Fruit fly (Drosophila melanogaster): ENCODE measurements around the gene pira.

The pira gene

dm6 chrX:12756374-12756721 is 7.1 kb downstream of the pira start (continued):
- no peak for TF ChIP-seq CG18476 (GFP tag; optimal IDR thresholded peaks at IDR 0.05)
- no peak for TF ChIP-seq Xrp1 (GFP tag; IDR thresholded peaks at IDR 0.05)
- no peak for TF ChIP-seq chn (GFP tag; optimal IDR thresholded peaks at IDR 0.05)
- no peak for TF ChIP-seq Max (GFP tag; optimal IDR thresholded peaks at IDR 0.05)
- TF ChIP-seq YL-1 (GFP tag; optimal IDR thresholded peaks at IDR 0.05) = no peak
- peak; percentile 33; the same call in 1 of the 2 replicates for TF ChIP-seq CG4360 (GFP tag; IDR thresholded peaks at IDR 0.05)
- no peak for TF ChIP-seq CG2875 (GFP tag; optimal IDR thresholded peaks at IDR 0.05)
- peak; percentile 48 for TF ChIP-seq nom (GFP tag; optimal IDR thresholded peaks at IDR 0.05)
- no peak for TF ChIP-seq CG14667 (GFP tag; IDR thresholded peaks at IDR 0.05)
- no peak for TF ChIP-seq CG9797 (GFP tag; optimal IDR thresholded peaks at IDR 0.05)
- TF ChIP-seq tll (GFP tag; optimal IDR thresholded peaks at IDR 0.05) = peak in 1 of 2 experiments; percentile 69
- TF ChIP-seq CrebB (tag; optimal IDR thresholded peaks at IDR 0.05) = no peak
- TF ChIP-seq ash1 (GFP tag; optimal IDR thresholded peaks at IDR 0.05) = no peak
- TF ChIP-seq bbx (GFP tag; IDR thresholded peaks at IDR 0.05; ENCODE audit: partially characterized antibody) = no peak
- TF ChIP-seq pho (GFP tag; optimal IDR thresholded peaks at IDR 0.05) = no peak
- TF ChIP-seq CG31224 (GFP tag; IDR thresholded peaks at IDR 0.05) = no peak
- TF ChIP-seq Dbx (GFP tag; IDR thresholded peaks at IDR 0.05) = no peak
- no peak for TF ChIP-seq sim (GFP tag; IDR thresholded peaks at IDR 0.05)
- TF ChIP-seq ATbp (GFP tag; optimal IDR thresholded peaks at IDR 0.05) = no peak
- no peak for TF ChIP-seq CG8765 (GFP tag; IDR thresholded peaks at IDR 0.05)
- no peak for TF ChIP-seq Deaf1 (tag; optimal IDR thresholded peaks at IDR 0.05)
- no peak for TF ChIP-seq cad (GFP tag; optimal IDR thresholded peaks at IDR 0.05)
- no peak for TF ChIP-seq CG8388 (GFP tag; optimal IDR thresholded peaks at IDR 0.05)
- TF ChIP-seq Atf-2 (GFP tag; optimal IDR thresholded peaks at IDR 0.05) = no peak
- no peak for TF ChIP-seq Ptx1 (GFP tag; IDR thresholded peaks at IDR 0.05)
- no peak for TF ChIP-seq CG6254 (GFP tag; optimal IDR thresholded peaks at IDR 0.05)
- no peak for TF ChIP-seq bowl (GFP tag; IDR thresholded peaks at IDR 0.05)
- no peak for TF ChIP-seq CG11456 (GFP tag; IDR thresholded peaks at IDR 0.05)
- TF ChIP-seq twi (tag; optimal IDR thresholded peaks at IDR 0.05) = no peak
- TF ChIP-seq CG12219 (GFP tag; optimal IDR thresholded peaks at IDR 0.05) = no peak
- no peak for TF ChIP-seq slbo (GFP tag; IDR thresholded peaks at IDR 0.05)
- TF ChIP-seq CG2199 (GFP tag; IDR thresholded peaks at IDR 0.05) = peak; percentile 88; the same call in 2 of the 3 replicates
- TF ChIP-seq br (optimal IDR thresholded peaks at IDR 0.05) = no peak
- peak; percentile 5 for TF ChIP-seq fd64A (GFP tag; optimal IDR thresholded peaks at IDR 0.05)
- TF ChIP-seq oc (tag; optimal IDR thresholded peaks at IDR 0.05) = peak; percentile 27
- TF ChIP-seq CG14441 (GFP tag; IDR thresholded peaks at IDR 0.05) = no peak
- TF ChIP-seq B-H2 (GFP tag; optimal IDR thresholded peaks at IDR 0.05) = peak; percentile 58
- peak; percentile 24; the same call in 1 of the 3 replicates for TF ChIP-seq CG17361 (GFP tag; IDR thresholded peaks at IDR 0.05)
- no peak; the same call in 1 of the 2 replicates for TF ChIP-seq amos (GFP tag; IDR thresholded peaks at IDR 0.05; ENCODE audit: partially characterized antibody)
- TF ChIP-seq gsb-n (tag; optimal IDR thresholded peaks at IDR 0.05) = no peak
- TF ChIP-seq ato (GFP tag; IDR thresholded peaks at IDR 0.05; ENCODE audit: partially characterized antibody) = no peak
- no peak for TF ChIP-seq odd (GFP tag; optimal IDR thresholded peaks at IDR 0.05)
- no peak for TF ChIP-seq lmd (GFP tag; IDR thresholded peaks at IDR 0.05)
- TF ChIP-seq usp (GFP tag; optimal IDR thresholded peaks at IDR 0.05) = no peak
- TF ChIP-seq CG1603 (tag; optimal IDR thresholded peaks at IDR 0.05) = peak; percentile 0
- no peak for TF ChIP-seq Oli (tag; optimal IDR thresholded peaks at IDR 0.05)
- TF ChIP-seq Gsc (GFP tag; IDR thresholded peaks at IDR 0.05) = no peak
- no peak for TF ChIP-seq eve (GFP tag; optimal IDR thresholded peaks at IDR 0.05)
- no peak for TF ChIP-seq Nf-YB (GFP tag; optimal IDR thresholded peaks at IDR 0.05)
- TF ChIP-seq inv (GFP tag; IDR thresholded peaks at IDR 0.05; ENCODE audit: partially characterized antibody) = peak; percentile 24; the same call in 1 of the 2 replicates
- peak; percentile 91; the same call in 2 of the 3 replicates for TF ChIP-seq CG6175 (GFP tag; IDR thresholded peaks at IDR 0.05)
- TF ChIP-seq Fer1 (GFP tag; optimal IDR thresholded peaks at IDR 0.05) = no peak

All from whole organism, embryonic.